Worm (Caenorhabditis elegans): ENCODE data around the gene srw-109.

srw-109 gene

ce11 chrV:574639-575038 is 34.1 kb downstream of the srw-109 start, which contains the start of gene C14C6.13:
Gene C14C6.13 (minus strand): TSS chrV:574739.
- TF ChIP-seq jun-1 (tag; optimal IDR thresholded peaks at IDR 0.05) = no peak
- TF ChIP-seq nhr-12 (tag; optimal IDR thresholded peaks at IDR 0.05) = no peak
- TF ChIP-seq hlh-4 (tag; optimal IDR thresholded peaks at IDR 0.05) = no peak
- no peak for TF ChIP-seq fos-1 (tag; optimal IDR thresholded peaks at IDR 0.05)
- no peak for TF ChIP-seq zag-1 (tag; optimal IDR thresholded peaks at IDR 0.05)
- TF ChIP-seq nhr-19 (GFP tag; conservative IDR thresholded peaks at IDR 0.05) = no peak
- no peak for TF ChIP-seq unc-30 (tag; optimal IDR thresholded peaks at IDR 0.05)

- no peak for TF ChIP-seq snpc-4 (tag; optimal IDR thresholded peaks at IDR 0.05)
Observed at ce11 chrV:568105-568504, 40.6 kb downstream of the srw-109 start, which contains the start of gene sri-72. Gene sri-72 (minus strand): TSS chrV:568205.

- TF ChIP-seq unc-98 (GFP tag; IDR thresholded peaks at IDR 0.05) (no peak), lin-14 (GFP tag; optimal IDR thresholded peaks at IDR 0.05) (no peak), ztf-11 (tag; optimal IDR thresholded peaks at IDR 0.05) (no peak), hpl-2 (GFP tag; optimal IDR thresholded peaks at IDR 0.05) (no peak), zip-4 (GFP tag; optimal IDR thresholded peaks at IDR 0.05) (no peak), nhr-85 (tag) (no peak), egl-13 (tag; optimal IDR thresholded peaks at IDR 0.05) (no peak), aly-2 (tag; optimal IDR thresholded peaks at IDR 0.05) (no peak), snpc-4 (tag; optimal IDR thresholded peaks at IDR 0.05) (no peak), efl-3 (GFP tag; optimal IDR thresholded peaks at IDR 0.05) (no peak), hlh-4 (tag; optimal IDR thresholded peaks at IDR 0.05) (no peak), nhr-11 (tag; optimal IDR thresholded peaks at IDR 0.05) (no peak), lsy-2 (tag; optimal IDR thresholded peaks at IDR 0.05) (no peak), F16B12.6 (tag; optimal IDR thresholded peaks at IDR 0.05) (no peak), swsn-7 (tag; optimal IDR thresholded peaks at IDR 0.05) (no peak), ets-5 (GFP tag; IDR thresholded peaks at IDR 0.05) (no peak)
Observed at ce11 chrV:565984-566383, 42.8 kb downstream of the srw-109 start, which contains the start of gene sri-73. Gene sri-73 (minus strand): TSS chrV:566084.

ce11 chrV:562834-563233 is 45.9 kb downstream of the srw-109 start, which contains the start of gene C14C6.2:
Gene C14C6.2 (plus strand): TSS chrV:563134.
- no peak for TF ChIP-seq lin-14 (GFP tag; optimal IDR thresholded peaks at IDR 0.05)
- TF ChIP-seq dsc-1 (tag; optimal IDR thresholded peaks at IDR 0.05) = no peak
- TF ChIP-seq egl-13 (tag; optimal IDR thresholded peaks at IDR 0.05) = no peak
- no peak for TF ChIP-seq mep-1 (tag; optimal IDR thresholded peaks at IDR 0.05)
- no peak for TF ChIP-seq hpl-2 (GFP tag; optimal IDR thresholded peaks at IDR 0.05)
- no peak for TF ChIP-seq tbx-2 (tag; optimal IDR thresholded peaks at IDR 0.05)
- no peak for TF ChIP-seq tlp-1 (tag; optimal IDR thresholded peaks at IDR 0.05)
- TF ChIP-seq ces-1 (GFP tag; optimal IDR thresholded peaks at IDR 0.05) = no peak
- TF ChIP-seq unc-98 (GFP tag; IDR thresholded peaks at IDR 0.05) = no peak
- TF ChIP-seq fkh-4 (tag; optimal IDR thresholded peaks at IDR 0.05; ENCODE audit: borderline replicate concordance) = no peak
- no peak for TF ChIP-seq unc-130 (tag; optimal IDR thresholded peaks at IDR 0.05)
- TF ChIP-seq nhr-47 (tag; optimal IDR thresholded peaks at IDR 0.05) = no peak

- TF ChIP-seq nhr-20 (tag; optimal IDR thresholded peaks at IDR 0.05) (no peak), ceh-82 (tag; optimal IDR thresholded peaks at IDR 0.05) (no peak), sptf-1 (tag; optimal IDR thresholded peaks at IDR 0.05) (no peak)
Observed at ce11 chrV:559940-560339, 48.8 kb downstream of the srw-109 start, which contains the start of gene srx-7. Gene srx-7 (plus strand): TSS chrV:560195.

Measured in whole organism, L1 larva.